Fruit fly (Drosophila melanogaster): Measurements from ENCODE around the gene CG11695.

The CG11695 gene

dm6 chrX:11528026-11528702 is 48.5 kb upstream of the CG11695 start:
- TF ChIP-seq psq (GFP tag; optimal IDR thresholded peaks at IDR 0.05) (peak; percentile 8), ey (GFP tag; optimal IDR thresholded peaks at IDR 0.05) (peak; percentile 4), CG9705 (GFP tag; optimal IDR thresholded peaks at IDR 0.05) (peak; percentile 0), fru (GFP tag; optimal IDR thresholded peaks at IDR 0.05) (peak; percentile 40), sv (GFP tag; optimal IDR thresholded peaks at IDR 0.05) (peak; percentile 57), br (GFP tag; optimal IDR thresholded peaks at IDR 0.05) (no peak), OdsH (GFP tag; optimal IDR thresholded peaks at IDR 0.05) (peak; percentile 3), Jra (GFP tag; optimal IDR thresholded peaks at IDR 0.05) (no peak), rgr (GFP tag; optimal IDR thresholded peaks at IDR 0.05) (peak; percentile 27), Myc (optimal IDR thresholded peaks at IDR 0.05) (no peak), foxo (GFP tag; optimal IDR thresholded peaks at IDR 0.05) (peak in 1 of 2 experiments; percentile 47), h (GFP tag; optimal IDR thresholded peaks at IDR 0.05) (peak; percentile 53), Dif (GFP tag; optimal IDR thresholded peaks at IDR 0.05; ENCODE audit: partially characterized antibody) (no peak), dsf (GFP tag; optimal IDR thresholded peaks at IDR 0.05; ENCODE audit: borderline replicate concordance) (no peak), HLH106 (tag; optimal IDR thresholded peaks at IDR 0.05) (peak; percentile 49), Sp1 (GFP tag; optimal IDR thresholded peaks at IDR 0.05) (peak; percentile 34), brk (GFP tag; optimal IDR thresholded peaks at IDR 0.05) (no peak)

- no peak for TF ChIP-seq HLH106 (tag; optimal IDR thresholded peaks at IDR 0.05)
- TF ChIP-seq Hr78 (GFP tag; optimal IDR thresholded peaks at IDR 0.05), result no peak
- TF ChIP-seq h (GFP tag; optimal IDR thresholded peaks at IDR 0.05), result no peak
- no peak for TF ChIP-seq br (GFP tag; optimal IDR thresholded peaks at IDR 0.05)
- TF ChIP-seq Hr83 (GFP tag; optimal IDR thresholded peaks at IDR 0.05; ENCODE audit: poor library complexity, severe bottlenecking), result no peak
- no peak for TF ChIP-seq N (GFP tag; optimal IDR thresholded peaks at IDR 0.05)
- TF ChIP-seq lola (GFP tag; optimal IDR thresholded peaks at IDR 0.05), result no peak
- TF ChIP-seq brk (GFP tag; optimal IDR thresholded peaks at IDR 0.05), result no peak
- no peak for TF ChIP-seq CG9705 (GFP tag; optimal IDR thresholded peaks at IDR 0.05)
- no peak for TF ChIP-seq Vsx2 (GFP tag; optimal IDR thresholded peaks at IDR 0.05; ENCODE audit: partially characterized antibody)
- TF ChIP-seq usp (GFP tag; optimal IDR thresholded peaks at IDR 0.05), result no peak
- TF ChIP-seq tai (GFP tag; optimal IDR thresholded peaks at IDR 0.05), result no peak
- TF ChIP-seq dsf (GFP tag; optimal IDR thresholded peaks at IDR 0.05; ENCODE audit: borderline replicate concordance), result no peak
- TF ChIP-seq CrebA (GFP tag; optimal IDR thresholded peaks at IDR 0.05; ENCODE audit: borderline replicate concordance), result no peak
- TF ChIP-seq GATAd (GFP tag; optimal IDR thresholded peaks at IDR 0.05), result no peak
- TF ChIP-seq Mio (GFP tag; optimal IDR thresholded peaks at IDR 0.05), result no peak
- TF ChIP-seq CG32264 (GFP tag; optimal IDR thresholded peaks at IDR 0.05), result no peak
- TF ChIP-seq Rel (GFP tag; optimal IDR thresholded peaks at IDR 0.05), result no peak
- no peak for TF ChIP-seq Rel (tag; optimal IDR thresholded peaks at IDR 0.05)
- no peak for TF ChIP-seq Dif (GFP tag; optimal IDR thresholded peaks at IDR 0.05; ENCODE audit: partially characterized antibody)
- no peak for TF ChIP-seq jim (GFP tag; optimal IDR thresholded peaks at IDR 0.05)
These were observed 45.4 kb upstream of the CG11695 start for dm6 chrX:11531245-11531644.

dm6 chrX:11542502-11542901 is 34.2 kb upstream of the CG11695 start:
- TF ChIP-seq lola (GFP tag; optimal IDR thresholded peaks at IDR 0.05) (no peak), HLH106 (tag; optimal IDR thresholded peaks at IDR 0.05) (peak; percentile 12), CG9705 (GFP tag; optimal IDR thresholded peaks at IDR 0.05) (no peak)

dm6 chrX:11543318-11543717 is 33.4 kb upstream of the CG11695 start:
- no peak for TF ChIP-seq rgr (GFP tag; optimal IDR thresholded peaks at IDR 0.05)
- no peak for TF ChIP-seq ey (GFP tag; optimal IDR thresholded peaks at IDR 0.05)
- TF ChIP-seq Hnf4 (GFP tag; optimal IDR thresholded peaks at IDR 0.05), result no peak
- TF ChIP-seq HLH106 (tag; optimal IDR thresholded peaks at IDR 0.05), result no peak
- no peak for TF ChIP-seq GATAd (GFP tag; optimal IDR thresholded peaks at IDR 0.05)
- no peak for TF ChIP-seq woc (GFP tag; optimal IDR thresholded peaks at IDR 0.05)
- TF ChIP-seq Vsx2 (GFP tag; optimal IDR thresholded peaks at IDR 0.05; ENCODE audit: partially characterized antibody), result no peak
- no peak for TF ChIP-seq jim (GFP tag; optimal IDR thresholded peaks at IDR 0.05)
- no peak for TF ChIP-seq sage (GFP tag; optimal IDR thresholded peaks at IDR 0.05)
- no peak for TF ChIP-seq CG32264 (GFP tag; optimal IDR thresholded peaks at IDR 0.05)

Data from whole organism, wandering third instar larva.